Fruit fly (Drosophila melanogaster) whole organism, embryonic: ENCODE data around the gene Parg.
A peak's percentile ranks its signal among the peaks of the same experiment; 100 is the strongest.

Source experiments
- Asciz ChIP-seq: fragments of 200-800 bp; sonication (Bioruptor generic); optimal IDR thresholded peaks from 2 replicates; lab custom pipeline; 2017; ENCODE audit warnings: missing biosample characterization, mild to moderate bottlenecking, missing genetic modification characterization, missing genetic modification reagents
- BtbVII ChIP-seq: fragments of 200-800 bp; sonication (Bioruptor generic); optimal IDR thresholded peaks from 3 replicates; lab custom pipeline; 2017; ENCODE audit warnings: missing biosample characterization, mild to moderate bottlenecking, missing genetic modification characterization
- CG10979 ChIP-seq: fragments of 200-800 bp; sonication (Bioruptor generic); optimal IDR thresholded peaks from 2 replicates; lab custom pipeline; 2018; ENCODE audit warnings: missing biosample characterization, mild to moderate bottlenecking, missing genetic modification characterization, moderate library complexity
- CG11247 ChIP-seq: fragments of 200-800 bp; sonication (Bioruptor generic); IDR thresholded peaks from 2 replicates; pipeline ENCODE4 v1.3.6; 2022; ENCODE audit warnings: missing biosample characterization, missing genetic modification characterization
- CG12659 ChIP-seq: fragments of 200-800 bp; sonication (Bioruptor generic); optimal IDR thresholded peaks from 3 replicates; lab custom pipeline; 2017; ENCODE audit warnings: mild to moderate bottlenecking, missing biosample characterization, missing genetic modification reagents, missing genetic modification characterization
- CG13894 ChIP-seq: fragments of 200-800 bp; sonication (Bioruptor generic); optimal IDR thresholded peaks from 3 replicates; lab custom pipeline; 2018; ENCODE audit warnings: missing biosample characterization, mild to moderate bottlenecking, missing genetic modification characterization, moderate library complexity
- CG14050 ChIP-seq: fragments of 200-800 bp; sonication (Bioruptor generic); IDR thresholded peaks from 3 replicates; pipeline ENCODE4 v1.3.6; 2022; ENCODE audit warnings: missing biosample characterization, missing genetic modification characterization
- CG14667 ChIP-seq: fragments of 200-800 bp; sonication (Bioruptor generic); IDR thresholded peaks from 2 replicates; pipeline ENCODE4 v1.3.6; 2022; ENCODE audit warnings: missing biosample characterization, missing genetic modification characterization
- CG14860 ChIP-seq: fragments of 200-800 bp; sonication (Bioruptor generic); IDR thresholded peaks from 3 replicates; pipeline ENCODE4 v1.3.6; 2022; ENCODE audit warnings: missing biosample characterization, missing genetic modification characterization; ENCODE audit not compliant: partially characterized antibody
- CG15011 ChIP-seq: fragments of 200-800 bp; sonication (Bioruptor generic); optimal IDR thresholded peaks from 3 replicates; lab custom pipeline; 2018; ENCODE audit warnings: missing biosample characterization, mild to moderate bottlenecking, missing genetic modification characterization
- CG15479 ChIP-seq: fragments of 200-800 bp; sonication (Bioruptor generic); optimal IDR thresholded peaks from 3 replicates; lab custom pipeline; 2019; ENCODE audit warnings: missing biosample characterization, mild to moderate bottlenecking, missing genetic modification characterization, moderate library complexity
- CG3163 ChIP-seq: fragments of 200-800 bp; sonication (Bioruptor generic); optimal IDR thresholded peaks from 3 replicates; lab custom pipeline; 2016; ENCODE audit warnings: missing biosample characterization, missing genetic modification characterization
- CG4360 ChIP-seq: fragments of 200-800 bp; sonication (Bioruptor generic); IDR thresholded peaks from 2 replicates; pipeline ENCODE4 v1.3.6; 2022; ENCODE audit warnings: missing biosample characterization, missing genetic modification characterization
- CG5180 ChIP-seq: fragments of 200-800 bp; sonication (Bioruptor generic); optimal IDR thresholded peaks from 3 replicates; lab custom pipeline; 2017; ENCODE audit warnings: missing biosample characterization, missing genetic modification characterization, mild to moderate bottlenecking, moderate library complexity, missing genetic modification reagents
- CG7372 ChIP-seq: fragments of 200-800 bp; sonication (Bioruptor generic); IDR thresholded peaks from 2 replicates; pipeline ENCODE4 v1.3.6; 2022; ENCODE audit warnings: missing biosample characterization, missing genetic modification characterization
- CG7786 ChIP-seq: fragments of 200-800 bp; sonication (Bioruptor generic); optimal IDR thresholded peaks from 2 replicates; lab custom pipeline; 2016; ENCODE audit warnings: missing biosample characterization, missing genetic modification characterization
- CG9437 ChIP-seq: fragments of 200-800 bp; sonication (Bioruptor generic); optimal IDR thresholded peaks from 2 replicates; lab custom pipeline; 2018; ENCODE audit warnings: missing biosample characterization, mild to moderate bottlenecking, missing genetic modification characterization
- CG9932 ChIP-seq: fragments of 200-800 bp; sonication (Bioruptor generic); IDR thresholded peaks from 2 replicates; pipeline ENCODE4 v1.3.6; 2022; ENCODE audit warnings: missing biosample characterization, missing genetic modification characterization
- Camta ChIP-seq: fragments of 200-800 bp; sonication (Bioruptor generic); optimal IDR thresholded peaks from 2 replicates; lab custom pipeline; 2016; ENCODE audit warnings: missing biosample characterization, missing genetic modification characterization
- Doc2 ChIP-seq: fragments of 200-800 bp; sonication (Bioruptor generic); IDR thresholded peaks from 2 replicates; pipeline ENCODE4 v1.3.6; 2022; ENCODE audit warnings: missing biosample characterization, missing genetic modification characterization
- Drgx ChIP-seq: fragments of 200-800 bp; sonication (Bioruptor generic); IDR thresholded peaks from 2 replicates; pipeline ENCODE4 v1.3.6; 2022; ENCODE audit warnings: missing biosample characterization, missing genetic modification characterization
- Hr51 ChIP-seq, 2 experiments: fragments of 200-800 bp; sonication (Bioruptor generic); optimal IDR thresholded peaks; 2 replicates in 1 of 2; 3 replicates in 1 of 2; lab custom pipeline; 2016 to 2018; ENCODE audit warnings: missing biosample characterization in 2 of 2, missing genetic modification characterization in 2 of 2, mild to moderate bottlenecking in 1 of 2, moderate library complexity in 1 of 2
- Nf-YA ChIP-seq: fragments of 200-800 bp; sonication (Bioruptor generic); IDR thresholded peaks from 2 replicates; pipeline ENCODE4 v1.3.6; 2022; ENCODE audit warnings: missing biosample characterization, missing genetic modification characterization
- Scr ChIP-seq: fragments of 200-800 bp; sonication (Bioruptor generic); IDR thresholded peaks from 2 replicates; pipeline ENCODE4 v1.3.6; 2022; ENCODE audit warnings: missing biosample characterization, missing genetic modification characterization; ENCODE audit not compliant: partially characterized antibody
- Side ChIP-seq: fragments of 200-800 bp; sonication (Bioruptor generic); optimal IDR thresholded peaks from 2 replicates; lab custom pipeline; 2016; ENCODE audit warnings: missing biosample characterization, missing genetic modification characterization
- Taf1 ChIP-seq: fragments of 200-800 bp; sonication (Bioruptor generic); IDR thresholded peaks from 2 replicates; pipeline ENCODE4 v1.3.6; 2022; ENCODE audit warnings: missing biosample characterization, missing genetic modification characterization
- Trl ChIP-seq, 3 experiments: fragments of >200 bp in 2 of 3; fragments of 200-800 bp in 1 of 3; sonication (Bioruptor generic) in 1 of 3; optimal IDR thresholded peaks; 2 replicates in 1 of 3; 3 replicates in 2 of 3; lab custom pipeline; 2016 to 2017; ENCODE audit warnings: missing biosample characterization in 1 of 3, missing genetic modification characterization in 1 of 3
- bsh ChIP-seq, 2 experiments: fragments of 200-800 bp; sonication (Bioruptor generic); optimal IDR thresholded peaks; 2 replicates each; lab custom pipeline; 2017 to 2018; ENCODE audit warnings: mild to moderate bottlenecking in 2 of 2, missing biosample characterization in 2 of 2, missing genetic modification characterization in 2 of 2, moderate library complexity in 1 of 2
- cg ChIP-seq: fragments of 200-800 bp; sonication (Bioruptor generic); optimal IDR thresholded peaks from 3 replicates; lab custom pipeline; 2019; ENCODE audit warnings: missing biosample characterization, mild to moderate bottlenecking, missing genetic modification characterization, moderate library complexity
- ci ChIP-seq: fragments of 200-800 bp; sonication (Bioruptor generic); IDR thresholded peaks from 3 replicates; pipeline ENCODE4 v1.3.6; 2022; ENCODE audit warnings: missing biosample characterization, missing genetic modification characterization
- crol ChIP-seq: fragments of 200-800 bp; sonication (Bioruptor generic); IDR thresholded peaks from 2 replicates; pipeline ENCODE4 v1.3.6; 2022; ENCODE audit warnings: missing biosample characterization, missing genetic modification characterization
- lilli ChIP-seq: fragments of 200-800 bp; sonication (Bioruptor generic); optimal IDR thresholded peaks from 3 replicates; lab custom pipeline; 2016; ENCODE audit warnings: missing biosample characterization, missing genetic modification characterization
- nom ChIP-seq: fragments of 200-800 bp; sonication (Bioruptor generic); optimal IDR thresholded peaks from 2 replicates; lab custom pipeline; 2017; ENCODE audit warnings: missing biosample characterization, missing genetic modification characterization, mild to moderate bottlenecking, moderate library complexity, missing genetic modification reagents
- onecut ChIP-seq: fragments of 200-800 bp; sonication (Bioruptor generic); IDR thresholded peaks from 2 replicates; pipeline ENCODE4 v1.3.6; 2022; ENCODE audit warnings: missing biosample characterization, missing genetic modification characterization
- pita ChIP-seq: fragments of 200-800 bp; sonication (Bioruptor generic); optimal IDR thresholded peaks from 2 replicates; lab custom pipeline; 2017; ENCODE audit warnings: missing biosample characterization, mild to moderate bottlenecking, missing genetic modification characterization
- rib ChIP-seq: fragments of 200-800 bp; sonication (Bioruptor generic); IDR thresholded peaks from 2 replicates; pipeline ENCODE4 v1.3.6; 2022; ENCODE audit warnings: missing biosample characterization, missing genetic modification characterization
- sens ChIP-seq: fragments of 200-800 bp; sonication (Bioruptor generic); peaks from one replicate; lab custom pipeline; 2016; ENCODE audit warnings: missing biosample characterization, missing genetic modification characterization
- sens-2 ChIP-seq: fragments of 200-800 bp; sonication (Bioruptor generic); IDR thresholded peaks from 2 replicates; pipeline ENCODE4 v1.3.6; 2022; ENCODE audit warnings: missing biosample characterization, missing genetic modification characterization
- sima ChIP-seq: fragments of 200-800 bp; sonication (Bioruptor generic); optimal IDR thresholded peaks from 2 replicates; lab custom pipeline; 2016; ENCODE audit warnings: missing biosample characterization, missing genetic modification characterization
- slou ChIP-seq: fragments of 200-800 bp; sonication (Bioruptor generic); optimal IDR thresholded peaks from 3 replicates; lab custom pipeline; 2016; ENCODE audit warnings: missing biosample characterization, missing genetic modification characterization
- sob ChIP-seq: fragments of 200-800 bp; sonication (Bioruptor generic); IDR thresholded peaks from 2 replicates; pipeline ENCODE4 v1.3.6; 2022; ENCODE audit warnings: missing biosample characterization, missing genetic modification characterization
- trem ChIP-seq: fragments of 200-800 bp; optimal IDR thresholded peaks from 3 replicates; lab custom pipeline; 2019; ENCODE audit warnings: missing biosample characterization, mild to moderate bottlenecking, missing genetic modification characterization, moderate library complexity
- tup ChIP-seq: fragments of 200-800 bp; sonication (Bioruptor generic); optimal IDR thresholded peaks from 2 replicates; lab custom pipeline; 2016; ENCODE audit warnings: missing biosample characterization, mild to moderate bottlenecking, missing genetic modification characterization, moderate library complexity
- wek ChIP-seq: fragments of 200-800 bp; sonication (Bioruptor generic); optimal IDR thresholded peaks from 3 replicates; lab custom pipeline; 2018; ENCODE audit warnings: missing biosample characterization, mild to moderate bottlenecking, missing genetic modification characterization, moderate library complexity
- zen2 ChIP-seq: fragments of 200-800 bp; sonication (Bioruptor generic); IDR thresholded peaks from 3 replicates; pipeline ENCODE4 v1.3.6; 2022; ENCODE audit warnings: missing biosample characterization, missing genetic modification characterization; ENCODE audit not compliant: partially characterized antibody

Parg gene

dm6 chrX:3680703-3681270, 9.5 kb upstream of the Parg start (continued):
- TF ChIP-seq Doc2 (GFP tag; lab: Robert Waterston, UW) (no peak), tup (no peak), wek (no peak), sens (peak; percentile 34), Side (GFP tag; lab: Kevin White, UChicago) (no peak), nom (GFP tag; lab: Kevin White, UChicago) (peak; percentile 61), sima (GFP tag; lab: Kevin White, UChicago) (no peak), ci (GFP tag; lab: Robert Waterston, UW) (no peak), onecut (GFP tag; lab: Robert Waterston, UW) (no peak), CG9437 (GFP tag; lab: Kevin White, UChicago) (no peak), Camta (GFP tag; lab: Kevin White, UChicago) (no peak), Drgx (GFP tag; lab: Robert Waterston, UW) (peak; percentile 47), Hr51 (GFP tag; optimal IDR thresholded peaks at IDR 0.05; lab: Kevin White, UChicago) (no peak), CG7786 (GFP tag; lab: Kevin White, UChicago) (no peak), crol (GFP tag; lab: Robert Waterston, UW) (no peak), trem (no peak), pita (GFP tag; lab: Kevin White, UChicago) (no peak), CG14860 (no peak), rib (GFP tag; lab: Robert Waterston, UW) (no peak), CG13894 (no peak)

DNA sequence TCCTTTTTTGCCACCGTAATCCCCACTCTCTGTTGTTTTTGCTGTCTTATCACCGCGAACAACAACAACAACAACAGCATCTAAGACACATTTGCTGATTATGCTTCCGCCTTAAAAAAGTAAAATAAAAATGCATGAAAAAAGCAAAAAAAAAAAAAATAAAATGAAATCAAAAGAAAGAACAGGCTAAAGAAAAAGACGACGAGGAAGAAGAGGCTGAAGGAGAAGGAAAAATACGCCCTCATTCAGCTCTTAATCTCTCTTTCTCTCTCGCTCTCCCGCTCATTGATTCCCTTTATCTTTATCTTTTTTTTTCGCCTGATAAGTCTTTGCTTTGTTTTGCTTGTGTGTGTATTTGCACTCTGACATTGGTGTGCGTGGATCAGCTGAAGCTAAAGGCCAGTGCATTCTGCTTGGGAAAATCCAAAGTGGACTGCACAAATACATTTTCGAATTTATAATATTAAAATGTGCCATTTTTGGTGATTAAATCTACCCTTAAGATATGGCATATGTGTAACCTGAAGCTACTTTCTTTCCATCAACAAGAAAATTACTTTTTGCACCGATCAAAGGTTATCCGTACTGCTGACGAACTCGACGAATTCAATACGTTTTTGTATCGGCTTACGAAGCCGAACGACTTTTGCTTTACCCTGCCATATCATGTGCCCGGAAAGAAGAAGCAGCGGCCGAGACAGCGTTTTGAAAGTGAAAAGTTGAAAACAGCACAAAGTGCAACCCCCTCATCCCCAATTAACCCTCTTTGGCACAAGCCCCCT, 8.8 kb upstream of the Parg start:
- TF ChIP-seq CG5180 (GFP tag; lab: Kevin White, UChicago) (no peak), Drgx (GFP tag; lab: Robert Waterston, UW) (peak; percentile 61), cg (GFP tag; lab: Kevin White, UChicago) (peak; percentile 4), BtbVII (no peak), Trl (optimal IDR thresholded peaks at IDR 0.05; lab: Kevin White, UChicago) (peak; percentile 40 to 51), Trl (GFP tag; optimal IDR thresholded peaks at IDR 0.05; lab: Kevin White, UChicago) (no peak), sens (peak; percentile 58), CG3163 (GFP tag; lab: Kevin White, UChicago) (peak; percentile 26), CG14667 (GFP tag; lab: Robert Waterston, UW) (no peak), CG4360 (GFP tag; lab: Robert Waterston, UW) (peak; percentile 40; the same call in 1 of the 2 replicates), Hr51 (GFP tag; optimal IDR thresholded peaks at IDR 0.05; lab: Kevin White, UChicago) (no peak), CG15479 (GFP tag; lab: Kevin White, UChicago) (no peak), bsh (GFP tag; optimal IDR thresholded peaks at IDR 0.05; lab: Kevin White, UChicago) (peak in 1 of 2 experiments; percentile 89), nom (GFP tag; lab: Kevin White, UChicago) (peak; percentile 98), CG7786 (GFP tag; lab: Kevin White, UChicago) (no peak), Nf-YA (no peak), CG9932 (GFP tag; lab: Robert Waterston, UW) (no peak)

- TF ChIP-seq slou (peak; percentile 19), lilli (GFP tag; lab: Kevin White, UChicago) (peak; percentile 13), Taf1 (GFP tag; lab: Robert Waterston, UW) (no peak), tup (no peak), sens-2 (no peak), CG14050 (GFP tag; lab: Robert Waterston, UW) (peak; percentile 39; the same call in 2 of the 3 replicates), CG12659 (peak; percentile 92), Scr (GFP tag; lab: Robert Waterston, UW) (no peak), CG15011 (GFP tag; lab: Kevin White, UChicago) (peak; percentile 23), CG10979 (tag; lab: Kevin White, UChicago) (peak; percentile 92), zen2 (GFP tag; lab: Robert Waterston, UW) (no peak), sob (0 out of 2 replicates have a peak, but pooled peaks have one; percentile 19), Asciz (peak; percentile 85), CG3163 (GFP tag; lab: Kevin White, UChicago) (peak; percentile 89), CG7372 (GFP tag; lab: Robert Waterston, UW) (no peak), CG11247 (no peak)
These were observed 6.6 kb upstream of the Parg start for dm6 chrX:3677847-3678411.
